Worm (Caenorhabditis elegans): ENCODE measurements around the gene F54D10.5.

- TF ChIP-seq pax-1 (tag; optimal IDR thresholded peaks at IDR 0.05) (no peak), unc-3 (GFP tag; conservative IDR thresholded peaks at IDR 0.05) (no peak), unc-3 (tag; optimal IDR thresholded peaks at IDR 0.05) (no peak), ceh-31 (tag; optimal IDR thresholded peaks at IDR 0.05) (no peak), pqm-1 (tag; optimal IDR thresholded peaks at IDR 0.05) (no peak), sox-4 (tag; optimal IDR thresholded peaks at IDR 0.05) (no peak), ama-1 (optimal IDR thresholded peaks at IDR 0.05) (no peak), K02D7.2 (tag; optimal IDR thresholded peaks at IDR 0.05) (no peak), tbx-2 (tag; optimal IDR thresholded peaks at IDR 0.05) (no peak)
Observed at ce11 chrII:3759010-3759409, 49.0 kb downstream of the F54D10.5 start, which contains the start of gene T24E12.12.

All from whole organism, late embryonic.